Worm (Caenorhabditis elegans) whole organism, L4 larva: Measurements from ENCODE around the gene mtrr-1.
A peak's percentile ranks its signal among the peaks of the same experiment; 100 is the strongest.

Source experiments
- D1046.2 ChIP-seq: fragments of 200-800 bp; sonication (Bioruptor generic); IDR thresholded peaks from 2 replicates; pipeline ENCODE4 v1.3.6; 2022; ENCODE audit warnings: missing genetic modification characterization, missing compliant biosample characterization
- F49E8.2 ChIP-seq: sonication (generic microtip); optimal IDR thresholded peaks from 2 replicates; lab custom pipeline; 2016; ENCODE audit warnings: missing compliant biosample characterization, mild to moderate bottlenecking, missing genetic modification characterization, borderline replicate concordance
- R02D3.7 ChIP-seq: fragments of 150-350 bp; sonication (generic microtip); optimal IDR thresholded peaks from 3 replicates; lab custom pipeline; 2014; ENCODE audit warnings: missing biosample characterization, missing genetic modification characterization
- T20F7.1 ChIP-seq: fragments of 200-800 bp; sonication (Bioruptor generic); optimal IDR thresholded peaks from 2 replicates; lab custom pipeline; 2018; ENCODE audit warnings: mild to moderate bottlenecking, missing genetic modification characterization, missing compliant biosample characterization
- Y48G9A.11 ChIP-seq: fragments of 200-800 bp; sonication (Bioruptor generic); IDR thresholded peaks from 2 replicates; pipeline ENCODE4 v1.3.6; 2022; ENCODE audit warnings: missing genetic modification reagents, missing genetic modification characterization, missing compliant biosample characterization
- Y5F2A.4 ChIP-seq: fragments of 200-800 bp; sonication (Bioruptor generic); optimal IDR thresholded peaks from 2 replicates; lab custom pipeline; 2018; ENCODE audit warnings: mild to moderate bottlenecking, missing genetic modification characterization, missing compliant biosample characterization
- aha-1 ChIP-seq: fragments of 150-350 bp; peaks from one replicate; lab custom pipeline; 2014; ENCODE audit warnings: missing biosample characterization, missing genetic modification characterization
- ceh-32 ChIP-seq: sonication (generic microtip); optimal IDR thresholded peaks from 2 replicates; lab custom pipeline; 2016; ENCODE audit warnings: mild to moderate bottlenecking, missing genetic modification characterization, missing compliant biosample characterization; ENCODE audit not compliant: poor library complexity
- cey-2 ChIP-seq: sonication (generic microtip); optimal IDR thresholded peaks from 3 replicates; lab custom pipeline; 2017; ENCODE audit warnings: missing genetic modification characterization, mild to moderate bottlenecking, missing compliant biosample characterization, antibody characterized with exemption, borderline replicate concordance; ENCODE audit not compliant: insufficient read depth
- dpl-1 ChIP-seq: fragments of 150-350 bp; optimal IDR thresholded peaks from 2 replicates; lab custom pipeline; 2014; ENCODE audit warnings: missing biosample characterization, missing genetic modification reagents, missing genetic modification characterization
- dve-1 ChIP-seq: sonication (generic microtip); optimal IDR thresholded peaks from 2 replicates; lab custom pipeline; 2017; ENCODE audit warnings: antibody characterized with exemption, mild to moderate bottlenecking, missing genetic modification characterization, missing compliant biosample characterization; ENCODE audit not compliant: insufficient read depth
- hlh-11 ChIP-seq: fragments of 200-800 bp; sonication (Bioruptor generic); optimal IDR thresholded peaks from 2 replicates; lab custom pipeline; 2018; ENCODE audit warnings: mild to moderate bottlenecking, missing genetic modification characterization, missing compliant biosample characterization
- hlh-30 ChIP-seq: sonication (generic microtip); optimal IDR thresholded peaks from 2 replicates; lab custom pipeline; 2017; ENCODE audit warnings: antibody characterized with exemption, mild to moderate bottlenecking, missing genetic modification characterization, missing compliant biosample characterization; ENCODE audit not compliant: insufficient read depth
- hmg-1.1 ChIP-seq: fragments of 200-800 bp; sonication (Bioruptor generic); IDR thresholded peaks from 2 replicates; pipeline ENCODE4 v1.3.6; 2022; ENCODE audit warnings: missing genetic modification reagents, missing genetic modification characterization, missing compliant biosample characterization
- lin-15B ChIP-seq: fragments of 150-350 bp; sonication (generic microtip); optimal IDR thresholded peaks from 3 replicates; lab custom pipeline; 2014; ENCODE audit warnings: missing biosample characterization, missing genetic modification characterization
- lsy-2 ChIP-seq, 2 experiments: fragments of 150-350 bp in 1 of 2; sonication (generic microtip) in 1 of 2; optimal IDR thresholded peaks; 2 replicates each; lab custom pipeline; 2014 to 2017; ENCODE audit warnings: missing biosample characterization in 2 of 2, missing genetic modification characterization in 2 of 2
- mdt-29 ChIP-seq: fragments of 200-800 bp; sonication (Bioruptor generic); IDR thresholded peaks from 2 replicates; pipeline ENCODE4 v1.3.6; 2022; ENCODE audit warnings: missing genetic modification reagents, missing genetic modification characterization, missing compliant biosample characterization
- mep-1 ChIP-seq: fragments of 150-350 bp; sonication (generic microtip); optimal IDR thresholded peaks from 3 replicates; lab custom pipeline; 2014; ENCODE audit warnings: missing biosample characterization, missing genetic modification characterization
- mes-2 ChIP-seq: sonication (generic microtip); optimal IDR thresholded peaks from 2 replicates; lab custom pipeline; 2016; ENCODE audit warnings: missing genotype, mild to moderate bottlenecking, missing genetic modification characterization, missing compliant biosample characterization; ENCODE audit not compliant: poor library complexity, severe bottlenecking
- mxl-3 ChIP-seq: fragments of 200-800 bp; sonication (Bioruptor generic); optimal IDR thresholded peaks from 2 replicates; lab custom pipeline; 2018; ENCODE audit warnings: mild to moderate bottlenecking, missing genetic modification characterization, missing compliant biosample characterization
- nhr-102 ChIP-seq: sonication (generic microtip); optimal IDR thresholded peaks from 2 replicates; lab custom pipeline; 2016; ENCODE audit warnings: mild to moderate bottlenecking, missing genetic modification characterization, moderate library complexity, missing compliant biosample characterization
- nhr-11 ChIP-seq: fragments of 150-350 bp; optimal IDR thresholded peaks from 2 replicates; lab custom pipeline; 2014; ENCODE audit warnings: missing biosample characterization, missing genetic modification characterization
- nhr-28 ChIP-seq: fragments of 150-350 bp; optimal IDR thresholded peaks from 2 replicates; lab custom pipeline; 2014; ENCODE audit warnings: missing biosample characterization, missing genetic modification characterization
- nhr-6 ChIP-seq: fragments of 150-350 bp; optimal IDR thresholded peaks from 2 replicates; lab custom pipeline; 2014; ENCODE audit warnings: missing biosample characterization, missing genetic modification characterization
- nhr-77 ChIP-seq: fragments of 150-350 bp; optimal IDR thresholded peaks from 2 replicates; lab custom pipeline; 2014; ENCODE audit warnings: missing biosample characterization, missing genetic modification characterization
- pha-4 ChIP-seq, 2 experiments: fragments of 150-350 bp in 1 of 2; fragments of 200-800 bp in 1 of 2; sonication (Bioruptor generic) in 1 of 2; IDR thresholded peaks in 1 of 2; optimal IDR thresholded peaks in 1 of 2; 2 replicates each; pipeline versions ENCODE4 v1.3.6 to Lab custom; 2014 to 2022; ENCODE audit warnings: missing genetic modification characterization in 2 of 2, missing genetic modification reagents in 2 of 2, missing biosample characterization in 1 of 2, missing compliant biosample characterization in 1 of 2
- rbr-2 ChIP-seq: sonication (generic microtip); optimal IDR thresholded peaks from 2 replicates; lab custom pipeline; 2016; ENCODE audit warnings: missing genotype, missing genetic modification characterization, missing compliant biosample characterization
- sdz-12 ChIP-seq: fragments of 200-800 bp; sonication (Bioruptor generic); optimal IDR thresholded peaks from 2 replicates; lab custom pipeline; 2018; ENCODE audit warnings: mild to moderate bottlenecking, missing genetic modification characterization, missing compliant biosample characterization
- spr-3 ChIP-seq: fragments of 200-800 bp; sonication (Bioruptor generic); optimal IDR thresholded peaks from 2 replicates; lab custom pipeline; 2018; ENCODE audit warnings: mild to moderate bottlenecking, missing genetic modification characterization, missing compliant biosample characterization
- unc-130 ChIP-seq: sonication (generic microtip); optimal IDR thresholded peaks from 2 replicates; lab custom pipeline; 2016; ENCODE audit warnings: missing genetic modification reagents, missing genetic modification characterization, missing compliant biosample characterization
- unc-39 ChIP-seq: sonication (generic microtip); optimal IDR thresholded peaks from 2 replicates; lab custom pipeline; 2017; ENCODE audit warnings: missing biosample characterization, missing genetic modification characterization
- unc-62 ChIP-seq, 3 experiments: fragments of 150-350 bp in 1 of 3; sonication (generic microtip); optimal IDR thresholded peaks in 2 of 3; peaks in 1 of 3; 1 replicate in 1 of 3; 2 replicates in 2 of 3; lab custom pipeline; 2014 to 2017; ENCODE audit warnings: missing biosample characterization in 3 of 3, missing genetic modification characterization in 3 of 3, missing genetic modification reagents in 3 of 3, missing genotype in 1 of 3
- zfp-2 ChIP-seq: sonication (generic microtip); optimal IDR thresholded peaks from 2 replicates; lab custom pipeline; 2016; ENCODE audit warnings: mild to moderate bottlenecking, missing genetic modification characterization, missing compliant biosample characterization
- ztf-11 ChIP-seq: fragments of 150-350 bp; optimal IDR thresholded peaks from 2 replicates; lab custom pipeline; 2014; ENCODE audit warnings: missing biosample characterization, missing genetic modification characterization

Gene mtrr-1

DNA sequence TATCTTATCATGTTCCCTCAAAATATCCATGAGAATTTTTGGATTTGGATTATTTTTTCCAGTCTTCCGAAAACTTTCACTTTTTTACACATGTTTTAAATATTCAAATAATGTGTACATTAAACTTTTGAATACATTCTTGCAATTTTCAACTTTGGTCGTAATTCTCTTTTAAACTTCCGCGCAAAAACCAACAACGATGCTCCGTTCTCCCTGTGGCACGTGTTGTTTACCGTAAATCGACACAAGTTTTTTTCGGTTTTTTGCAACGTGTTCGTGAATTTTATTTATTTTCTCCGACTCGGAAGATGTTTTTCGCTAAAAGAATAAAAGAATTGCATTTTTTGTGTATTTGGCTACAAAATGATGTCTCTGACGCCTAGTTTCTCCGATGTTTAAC lies 43.0 kb upstream of the mtrr-1 start:
- TF ChIP-seq sdz-12 (GFP tag; lab: Kevin White, UChicago) (no peak), D1046.2 (GFP tag; lab: Robert Waterston, UW) (no peak), Y5F2A.4 (GFP tag; lab: Kevin White, UChicago) (no peak), dpl-1 (GFP tag; lab: Kevin White, UChicago) (peak; percentile 93), spr-3 (GFP tag; lab: Kevin White, UChicago) (no peak), lsy-2 (tag; optimal IDR thresholded peaks at IDR 0.05; lab: Kevin White, UChicago) (peak in 1 of 2 experiments; percentile 77), nhr-28 (tag; lab: Kevin White, UChicago) (peak; percentile 71), nhr-6 (tag; lab: Kevin White, UChicago) (peak; percentile 20), mes-2 (tag; lab: Kevin White, UChicago) (no peak), hlh-30 (tag; lab: Kevin White, UChicago) (peak; percentile 46), nhr-77 (peak; percentile 8), nhr-102 (tag; lab: Kevin White, UChicago) (no peak), unc-62 (GFP tag; optimal IDR thresholded peaks at IDR 0.05 in 1 of 2; lab: Kevin White, UChicago) (peak in 1 of 2 experiments; percentile 94), unc-62 (tag; optimal IDR thresholded peaks at IDR 0.05; lab: Kevin White, UChicago) (no peak), Y48G9A.11 (GFP tag; lab: Robert Waterston, UW) (peak; percentile 98), hmg-1.1 (GFP tag; lab: Robert Waterston, UW) (no peak), rbr-2 (peak; percentile 8), mdt-29 (GFP tag; lab: Robert Waterston, UW) (no peak), cey-2 (no peak), unc-130 (no peak), T20F7.1 (GFP tag; lab: Kevin White, UChicago) (peak; percentile 96), dve-1 (tag; lab: Kevin White, UChicago) (peak; percentile 44), R02D3.7 (peak; percentile 75), mep-1 (tag; lab: Kevin White, UChicago) (peak; percentile 61), pha-4 (GFP tag; IDR thresholded peaks at IDR 0.05; lab: Robert Waterston, UW) (no peak), pha-4 (tag; optimal IDR thresholded peaks at IDR 0.05; lab: Kevin White, UChicago) (peak; percentile 43), mxl-3 (GFP tag; lab: Kevin White, UChicago) (no peak), hlh-11 (tag; lab: Kevin White, UChicago) (peak; percentile 25)

ce11 chrII:9246648-9247047 lies 39.1 kb upstream of the mtrr-1 start, which contains the start of gene T26C5.5:
Gene T26C5.5 (minus strand): TSS chrII:9246748.
- no peak for TF ChIP-seq lin-15B (tag; lab: Kevin White, UChicago)
- TF ChIP-seq ztf-11 (tag; lab: Kevin White, UChicago) = no peak
- no peak for TF ChIP-seq zfp-2 (tag; lab: Kevin White, UChicago)
- TF ChIP-seq aha-1 (tag; lab: Kevin White, UChicago) = peak; percentile 16
- TF ChIP-seq unc-39 (tag; lab: Kevin White, UChicago) = no peak

DNA sequence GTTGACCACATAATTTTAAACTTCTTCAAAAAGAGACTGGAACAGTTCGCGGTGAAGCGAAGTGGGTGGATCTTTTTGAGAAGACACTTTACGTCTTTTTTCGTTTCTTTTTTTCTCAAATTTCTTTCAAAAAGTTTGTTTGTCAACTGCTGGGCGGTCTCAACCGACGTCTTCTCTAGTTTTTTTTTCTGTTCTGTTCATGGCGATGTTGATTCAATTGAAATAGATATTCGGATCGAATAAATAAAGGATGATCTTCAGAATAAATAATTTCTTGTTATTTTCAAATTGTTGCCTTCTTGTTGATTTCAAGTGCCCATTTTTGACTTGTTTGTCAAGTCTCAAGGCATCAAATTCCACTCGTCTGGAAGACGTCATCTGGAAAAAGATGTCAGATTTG lies 35.4 kb upstream of the mtrr-1 start, which contains the start of gene T26C5.4:
T26C5.4 (minus strand) TSS at position 101 of the 400 bp plus-strand sequence.
- no peak for TF ChIP-seq hlh-30 (tag; lab: Kevin White, UChicago)
- no peak for TF ChIP-seq mep-1 (tag; lab: Kevin White, UChicago)
- no peak for TF ChIP-seq ceh-32

ce11 chrII:9251529-9251928 lies 34.2 kb upstream of the mtrr-1 start:
- TF ChIP-seq F49E8.2 (tag; lab: Kevin White, UChicago) = no peak
- TF ChIP-seq hlh-30 (tag; lab: Kevin White, UChicago) = peak; percentile 23
- TF ChIP-seq aha-1 (tag; lab: Kevin White, UChicago) = no peak
- no peak for TF ChIP-seq nhr-11
